Fruit fly (Drosophila melanogaster): ENCODE measurements around the gene topi.

DNA sequence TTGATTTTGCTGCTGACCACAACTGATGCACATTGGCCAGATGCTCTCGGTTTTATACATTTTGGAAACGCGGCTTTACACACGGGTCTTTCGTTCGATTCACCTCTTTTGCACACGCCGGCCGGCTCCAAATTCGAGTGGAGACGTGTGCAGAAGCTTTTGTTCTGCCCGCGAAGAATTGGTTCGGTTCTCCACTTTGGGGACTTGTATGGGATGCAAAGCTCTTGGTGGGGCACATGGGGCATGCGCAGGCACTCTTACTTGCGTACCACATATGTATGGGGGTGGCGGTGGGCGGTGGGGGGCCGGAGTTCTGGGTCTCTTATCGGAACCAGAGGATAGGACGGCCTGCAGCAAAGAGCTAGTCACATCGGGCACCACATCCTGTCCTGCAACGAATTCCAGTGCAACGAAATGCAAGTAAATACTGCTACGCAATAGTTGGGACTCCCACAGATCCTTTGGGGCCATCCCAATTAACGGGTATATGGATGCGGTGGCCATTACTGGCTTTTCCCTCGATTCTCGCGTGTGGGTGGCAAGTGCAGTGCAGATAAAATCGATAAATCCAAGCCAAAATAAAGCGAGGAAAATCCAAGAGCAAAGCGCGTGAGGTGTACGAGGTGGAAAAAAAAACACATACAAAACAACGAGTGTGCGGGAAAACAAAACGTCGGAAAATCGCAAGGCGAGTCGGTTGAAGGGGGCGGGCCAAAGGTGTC, 9.6 kb downstream of the topi start, which contains the start of the genes MtnA and CG8500:
- no peak for TF ChIP-seq CTCF (optimal IDR thresholded peaks at IDR 0.05)
- TF ChIP-seq CG8478 (optimal IDR thresholded peaks at IDR 0.05), result no peak
